Worm (Caenorhabditis elegans) whole organism, L1 larva: ENCODE results near the gene srx-136.

Experiments
- efl-1 ChIP-seq, 4 experiments: fragments of 150-350 bp; optimal IDR thresholded peaks in 3 of 4; peaks in 1 of 4; 1 replicate in 1 of 4; 2 replicates in 3 of 4; lab custom pipeline; 2014; ENCODE audit warnings: missing biosample characterization in 2 of 4, missing genetic modification characterization in 2 of 4, missing genetic modification reagents in 2 of 4
- mep-1 ChIP-seq: fragments of 150-350 bp; optimal IDR thresholded peaks from 2 replicates; lab custom pipeline; 2014; ENCODE audit warnings: missing biosample characterization, missing genetic modification characterization
- nhr-11 ChIP-seq: fragments of 150-350 bp; optimal IDR thresholded peaks from 2 replicates; lab custom pipeline; 2014; ENCODE audit warnings: missing biosample characterization, missing genetic modification characterization
- nhr-28 ChIP-seq: fragments of 150-350 bp; optimal IDR thresholded peaks from 2 replicates; lab custom pipeline; 2014; ENCODE audit warnings: missing biosample characterization, missing genetic modification characterization
- unc-98 ChIP-seq: fragments of 200-800 bp; sonication (Bioruptor generic); IDR thresholded peaks from 2 replicates; pipeline ENCODE4 v1.3.6; 2022; ENCODE audit warnings: missing genetic modification characterization, missing compliant biosample characterization

DNA sequence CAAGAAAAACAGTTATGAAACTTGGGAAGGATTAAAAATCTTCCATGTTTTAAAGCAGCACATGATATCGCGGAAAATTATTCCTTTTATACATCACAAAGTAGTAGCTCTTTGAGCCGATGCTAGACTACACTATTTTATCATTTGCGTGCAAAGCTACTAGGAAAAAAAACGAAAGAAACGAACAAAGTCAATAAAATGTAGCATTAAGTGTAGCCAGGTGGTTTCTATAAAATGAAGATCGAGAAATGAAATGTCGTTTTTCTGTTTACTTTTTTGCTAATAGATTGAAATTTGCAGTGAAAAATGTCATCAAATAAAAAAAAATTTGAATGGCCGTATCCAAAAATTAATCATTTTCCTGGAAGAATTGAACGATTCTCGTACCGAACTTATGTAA, 15.7 kb downstream of the srx-136 start, which contains the start of gene cpt-5:
- no peak for TF ChIP-seq unc-98 (GFP tag; lab: Robert Waterston, UW)
- no peak for TF ChIP-seq nhr-28 (tag; lab: Kevin White, UChicago)
- TF ChIP-seq mep-1 = no peak
- no peak for TF ChIP-seq efl-1 (optimal IDR thresholded peaks at IDR 0.05; lab: Kevin White, UChicago)
- TF ChIP-seq efl-1 (GFP tag; optimal IDR thresholded peaks at IDR 0.05 in 1 of 2; lab: Kevin White, UChicago) = no peak
- no peak for TF ChIP-seq nhr-11 (tag; lab: Kevin White, UChicago)
